Worm (Caenorhabditis elegans) whole organism, early embryonic: ENCODE data around the gene vps-33.2.
"Not testable (repeated sequence)": the region's sequence is repeated elsewhere in the genome, so short reads cannot be mapped to it uniquely, and the experiment has no call there.

Experiments
- B0310.2 ChIP-seq: sonication (generic microtip); optimal IDR thresholded peaks from 2 replicates; lab custom pipeline; 2016; ENCODE audit warnings: mild to moderate bottlenecking, missing genetic modification characterization, missing compliant biosample characterization
- F13C5.2 ChIP-seq: sonication (generic microtip); optimal IDR thresholded peaks from 2 replicates; lab custom pipeline; 2017; ENCODE audit warnings: mild to moderate bottlenecking, missing genetic modification characterization, inconsistent platforms, missing compliant biosample characterization
- ama-1 ChIP-seq: fragments of 150-350 bp; optimal IDR thresholded peaks from 2 replicates; lab custom pipeline; 2014
- ceh-13 ChIP-seq: fragments of 200-800 bp; sonication (Bioruptor generic); optimal IDR thresholded peaks from 2 replicates; lab custom pipeline; 2018; ENCODE audit warnings: mild to moderate bottlenecking, missing genetic modification characterization, missing compliant biosample characterization
- ets-7 ChIP-seq: sonication (generic microtip); optimal IDR thresholded peaks from 2 replicates; lab custom pipeline; 2016; ENCODE audit warnings: missing genotype, missing genetic modification characterization, missing compliant biosample characterization
- flt-1 ChIP-seq: fragments of 200-800 bp; sonication (Bioruptor generic); IDR thresholded peaks from 2 replicates; pipeline ENCODE4 v1.3.6; 2022; ENCODE audit warnings: missing genetic modification characterization, missing compliant biosample characterization
- sea-1 ChIP-seq: fragments of 200-800 bp; sonication (Bioruptor generic); conservative IDR thresholded peaks from 2 replicates; pipeline ENCODE4 v1.3.6; 2022; ENCODE audit warnings: missing genetic modification characterization, missing compliant biosample characterization
- tbx-37 ChIP-seq: fragments of 200-800 bp; sonication (Bioruptor generic); conservative IDR thresholded peaks from 2 replicates; pipeline ENCODE4 v1.3.6; 2022; ENCODE audit warnings: missing genetic modification reagents, missing genetic modification characterization, missing compliant biosample characterization

- not testable (repeated sequence) for TF ChIP-seq ama-1 (lab: Kevin White, UChicago); ets-7 (tag; lab: Kevin White, UChicago); sea-1 (GFP tag; lab: Robert Waterston, UW); B0310.2 (tag; lab: Kevin White, UChicago); flt-1 (GFP tag; lab: Robert Waterston, UW); F13C5.2; tbx-37; ceh-13
Observed at ce11 chrII:6627182-6627581, 26.2 kb downstream of the vps-33.2 start, which contains the start of the genes F54H5.5 and F54H5.2.
